Fruit fly (Drosophila melanogaster) whole organism, wandering third instar larva: Measurements from ENCODE around the gene CG12116.

ENCODE experiments used
- Dif ChIP-seq: fragments of 200-275, 200-300 bp; sonication (Bioruptor generic); optimal IDR thresholded peaks from 2 replicates; lab custom pipeline; 2018; ENCODE audit warnings: missing biosample characterization, missing genetic modification characterization; ENCODE audit not compliant: partially characterized antibody
- OdsH ChIP-seq: fragments of 200-800 bp; sonication (Bioruptor generic); optimal IDR thresholded peaks from 2 replicates; lab custom pipeline; 2016; ENCODE audit warnings: missing biosample characterization, mild to moderate bottlenecking, missing genetic modification characterization
- Rel ChIP-seq, 2 experiments: fragments of 200-800 bp; sonication (Bioruptor generic) in 1 of 2; optimal IDR thresholded peaks; 2 replicates in 1 of 2; 3 replicates in 1 of 2; lab custom pipeline; 2016 to 2019; ENCODE audit warnings: mild to moderate bottlenecking in 2 of 2, missing biosample characterization in 2 of 2, missing genetic modification characterization in 2 of 2, moderate library complexity in 1 of 2
- dmrt93B ChIP-seq: fragments of 200-800 bp; sonication (Bioruptor generic); optimal IDR thresholded peaks from 2 replicates; lab custom pipeline; 2018; ENCODE audit warnings: missing biosample characterization, mild to moderate bottlenecking, missing genetic modification characterization
- fru ChIP-seq: fragments of 200-800 bp; sonication (Bioruptor generic); optimal IDR thresholded peaks from 3 replicates; lab custom pipeline; 2016; ENCODE audit warnings: missing biosample characterization, mild to moderate bottlenecking, missing genetic modification characterization
- h ChIP-seq: fragments of 200-800 bp; sonication (Bioruptor generic); optimal IDR thresholded peaks from 3 replicates; lab custom pipeline; 2016; ENCODE audit warnings: missing biosample characterization, mild to moderate bottlenecking, missing genetic modification characterization
- pan ChIP-seq: fragments of >200 bp; optimal IDR thresholded peaks from 2 replicates; lab custom pipeline; 2017
- psq ChIP-seq: fragments of 200-800 bp; sonication (Bioruptor generic); optimal IDR thresholded peaks from 3 replicates; lab custom pipeline; 2017; ENCODE audit warnings: missing biosample characterization, mild to moderate bottlenecking, missing genetic modification characterization, moderate library complexity
- woc ChIP-seq: sonication (Bioruptor generic); optimal IDR thresholded peaks from 2 replicates; lab custom pipeline; 2016; ENCODE audit warnings: missing biosample characterization, mild to moderate bottlenecking, missing genetic modification characterization

- TF ChIP-seq woc (GFP tag; lab: Kevin White, UChicago) (no peak), Rel (GFP tag; optimal IDR thresholded peaks at IDR 0.05; lab: Kevin White, UChicago) (no peak), Rel (tag; optimal IDR thresholded peaks at IDR 0.05; lab: Kevin White, UChicago) (no peak), Dif (GFP tag; lab: Kevin White, UChicago) (no peak), psq (no peak), h (GFP tag; lab: Kevin White, UChicago) (no peak), pan (lab: Kevin White, UChicago) (no peak), fru (no peak), OdsH (GFP tag; lab: Kevin White, UChicago) (no peak), dmrt93B (GFP tag; lab: Kevin White, UChicago) (no peak)
Measured at dm6 chrX:8422643-8423042, 46.2 kb downstream of the CG12116 start.
